Fruit fly (Drosophila melanogaster) ovary, adult (tissue): ENCODE measurements around the gene cact.

ENCODE experiments used
- CG17801 ChIP-seq: fragments of 200-800 bp; optimal IDR thresholded peaks from 2 replicates; lab custom pipeline; 2019; ENCODE audit warnings: missing biosample characterization, mild to moderate bottlenecking, missing genetic modification characterization, moderate library complexity; ENCODE audit not compliant: partially characterized antibody

The cact gene

DNA sequence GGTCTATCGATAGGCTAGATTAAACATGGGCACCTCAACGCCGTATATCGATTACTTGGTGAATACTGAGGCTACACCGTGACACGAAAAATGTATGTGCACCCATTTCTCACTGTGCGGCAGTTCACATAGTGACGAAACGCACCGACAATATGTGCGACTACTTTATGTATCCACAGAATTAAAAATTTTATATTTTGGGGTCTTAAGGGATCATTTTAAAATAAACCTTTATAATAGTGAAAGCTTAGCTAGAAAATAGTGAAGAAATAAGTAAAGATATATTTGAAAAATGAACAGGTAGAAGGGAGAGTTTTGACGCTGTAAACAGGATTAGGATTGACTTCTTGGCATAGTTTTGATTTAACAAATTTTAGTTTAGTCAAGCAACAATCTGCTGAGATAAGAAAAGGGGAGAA lies 3.1 kb upstream of the cact start, which contains the start of gene mRpL4:
Gene mRpL4, minus strand, starts transcription at position 31 of the 419 bp plus-strand sequence.
- TF ChIP-seq CG17801 = peak; percentile 23

DNA sequence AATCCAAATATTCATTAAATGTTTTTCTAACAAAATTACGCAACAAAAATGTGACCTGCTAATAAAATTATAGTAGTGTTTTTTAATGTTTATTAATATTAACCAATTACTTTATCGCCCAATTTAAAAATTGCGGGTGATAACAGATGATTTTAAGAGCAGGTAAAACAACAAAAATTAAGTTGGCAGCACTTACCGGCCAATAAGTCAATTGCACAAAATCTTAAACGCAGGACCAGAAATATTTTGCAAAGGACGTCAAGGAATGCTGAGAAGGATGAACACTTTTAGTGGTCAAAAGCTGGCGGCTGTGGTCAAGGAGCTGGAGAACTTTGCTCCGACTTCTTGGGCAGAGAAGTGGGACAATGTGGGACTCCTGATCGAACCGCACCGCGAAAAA lies 885 bp upstream of the cact start, which contains the start of gene CG4278:
Gene CG4278, plus strand, starts transcription at position 178 of the 400 bp plus-strand sequence.
- TF ChIP-seq CG17801 = no peak

DNA sequence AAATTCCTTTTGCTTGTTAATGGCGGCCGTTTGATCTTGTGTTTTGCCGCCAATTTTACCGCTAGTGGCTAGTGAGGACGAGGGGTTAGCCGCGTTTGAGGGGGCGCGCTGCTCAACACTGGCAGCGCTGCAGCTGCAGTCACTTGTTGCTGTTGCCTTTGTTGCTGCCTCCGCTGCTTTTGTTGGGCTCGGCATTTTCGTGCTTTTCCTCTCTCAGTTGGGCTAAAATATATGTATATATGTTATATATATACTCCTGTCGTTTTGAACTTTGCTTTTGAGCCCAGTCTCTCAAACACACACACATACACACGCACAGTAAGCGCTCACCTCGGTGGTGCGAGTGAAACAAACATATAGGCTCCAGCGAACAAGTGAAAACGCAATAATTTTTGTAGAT lies 1.2 kb downstream of the cact start:
- TF ChIP-seq CG17801 = no peak

DNA sequence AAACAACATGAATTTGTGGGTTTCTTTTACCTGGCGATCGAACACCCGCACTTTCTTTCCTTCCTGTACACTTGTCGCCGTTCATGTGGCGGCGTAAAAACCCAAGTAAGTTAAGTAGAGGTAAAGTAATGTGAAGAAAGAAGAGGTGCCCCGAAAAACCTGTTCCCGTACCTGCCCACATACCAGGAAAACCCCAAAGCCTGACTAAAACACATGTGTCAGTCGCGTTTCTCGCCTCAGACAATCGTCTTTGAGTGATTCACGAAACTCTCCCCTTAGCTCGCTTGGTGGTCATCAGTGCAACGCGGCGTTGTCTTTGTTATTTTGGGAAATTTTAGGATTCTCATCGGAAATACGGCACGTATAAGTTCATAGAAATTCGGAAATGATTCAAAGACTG lies 2.5 kb downstream of the cact start:
- no peak for TF ChIP-seq CG17801

DNA sequence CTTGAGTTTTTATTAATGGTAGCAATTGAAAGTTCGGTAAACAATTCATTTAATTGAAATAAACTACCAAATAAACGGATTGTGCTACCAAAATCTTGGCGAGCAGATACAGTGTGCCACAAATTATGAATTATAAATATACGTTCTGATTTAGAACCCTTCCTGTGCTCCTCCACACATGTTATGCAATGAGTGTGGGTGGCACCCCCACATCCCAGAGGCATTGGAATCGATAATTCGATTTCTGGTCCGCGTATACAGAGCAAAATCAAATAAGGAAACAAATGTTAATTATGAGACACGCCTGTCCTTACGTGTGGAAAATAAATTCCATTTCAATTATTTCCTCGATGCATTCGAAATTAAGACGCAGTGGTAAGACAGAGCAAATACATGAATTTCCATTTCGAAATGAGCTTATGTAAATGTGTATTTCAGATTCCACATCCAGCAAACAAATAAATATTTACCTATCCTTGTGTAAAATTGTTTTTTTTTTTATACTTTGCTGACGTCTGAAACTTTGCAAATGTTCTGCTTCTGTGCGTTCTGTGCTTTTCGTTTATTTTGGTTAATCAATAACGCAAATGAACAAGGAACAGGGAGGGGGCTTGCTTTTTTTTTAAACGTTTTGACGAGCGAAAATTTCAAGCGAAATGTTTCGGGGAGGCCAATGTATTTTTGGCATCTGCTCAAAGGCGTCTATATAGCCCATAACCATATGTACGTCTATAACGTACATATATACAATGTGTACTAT lies 4.0 kb downstream of the cact start:
- TF ChIP-seq CG17801 = no peak

DNA sequence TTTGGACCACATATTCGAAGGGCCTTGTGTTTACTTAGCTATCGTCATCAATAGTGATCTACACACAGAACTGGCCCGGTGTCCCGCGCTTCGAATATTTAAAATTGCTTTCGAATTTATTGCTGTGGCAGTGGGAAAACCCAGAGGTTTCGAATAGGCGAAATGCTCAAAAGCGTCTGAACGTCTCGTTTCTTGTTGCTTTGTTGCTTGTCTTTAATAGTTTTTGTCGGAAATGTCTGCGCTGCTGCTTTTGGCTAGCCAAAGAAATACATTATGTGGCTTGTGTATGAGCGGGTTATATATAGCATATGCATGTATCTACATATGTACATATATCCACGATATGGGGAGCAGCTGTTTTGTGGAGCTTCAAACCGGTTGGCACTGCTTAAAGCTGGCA lies 4.8 kb downstream of the cact start:
- TF ChIP-seq CG17801 = no peak

DNA sequence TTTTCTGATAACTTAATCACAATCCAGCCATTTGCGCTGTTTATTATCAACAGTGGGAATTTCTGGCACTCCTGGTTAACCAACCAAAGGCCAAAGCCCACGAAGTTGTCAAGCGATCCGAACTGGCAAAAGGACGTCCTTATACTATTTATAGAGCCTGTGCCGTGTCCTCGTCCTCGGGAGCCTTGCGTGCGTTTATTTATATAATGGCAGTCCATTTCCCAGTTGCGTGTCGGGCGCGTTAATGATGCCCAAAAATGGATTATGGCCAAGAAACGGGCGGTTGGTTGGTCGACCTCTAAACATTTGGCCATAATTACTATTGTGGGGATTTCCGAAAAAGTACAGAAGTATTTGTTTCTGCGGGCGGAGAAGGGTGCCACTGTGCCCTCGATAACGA lies 5.6 kb downstream of the cact start:
- no peak for TF ChIP-seq CG17801

DNA sequence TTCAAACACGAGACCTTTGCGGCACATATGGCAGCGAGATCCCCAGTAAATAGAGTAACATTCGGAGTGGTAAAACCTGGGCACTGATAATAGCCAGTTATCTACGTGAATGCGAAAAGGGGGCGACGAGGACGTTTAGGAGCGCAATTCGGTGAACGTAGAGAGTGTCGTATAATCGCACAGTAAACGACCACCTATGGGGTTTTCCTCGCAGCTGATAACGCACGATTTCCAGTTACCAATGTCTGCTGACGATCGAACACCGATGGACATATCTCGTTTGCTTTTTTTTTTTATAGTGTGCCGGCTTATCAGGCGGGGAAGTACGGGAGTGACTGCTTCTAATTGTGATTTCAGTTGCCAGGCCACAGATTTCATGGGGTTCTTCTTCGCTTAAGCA lies 6.3 kb downstream of the cact start:
- no peak for TF ChIP-seq CG17801

DNA sequence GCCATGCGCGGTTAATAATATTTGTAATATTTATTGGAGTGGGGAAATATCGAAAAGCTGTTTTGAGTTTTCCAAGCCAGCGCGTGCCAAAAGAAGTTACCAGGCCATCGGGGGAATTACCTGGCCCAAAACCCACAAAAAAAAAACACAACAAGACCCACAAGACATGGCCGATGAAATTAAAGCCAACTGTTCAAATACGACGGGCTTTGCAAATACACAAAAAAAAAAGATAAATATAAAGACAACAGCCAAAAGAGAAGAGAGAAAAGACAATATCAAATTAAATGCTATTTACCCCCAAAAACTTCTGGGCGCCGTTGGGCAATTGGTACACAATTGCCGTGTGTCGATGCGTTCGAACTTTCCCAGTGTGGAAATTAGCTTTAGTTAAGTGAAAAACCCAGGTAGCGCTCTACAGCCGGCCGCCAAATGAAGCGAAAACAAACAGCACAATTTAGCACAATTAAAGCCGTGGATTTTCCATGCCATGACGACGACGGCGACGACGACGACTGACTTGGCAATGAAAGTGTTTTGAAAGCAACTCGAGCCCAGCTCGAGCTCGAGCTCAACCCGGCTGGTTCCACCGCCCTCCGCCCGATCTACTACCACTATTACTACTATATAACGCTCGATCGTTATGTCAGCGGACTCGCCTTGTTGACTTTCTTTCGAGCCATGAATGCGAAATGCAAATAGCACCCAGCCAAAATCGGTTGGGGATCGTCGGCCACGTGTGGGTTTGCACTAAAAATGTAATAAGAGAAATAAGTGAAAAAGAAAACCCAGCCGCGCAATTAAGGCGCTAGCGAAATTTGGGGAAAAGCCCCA lies 8.0 kb downstream of the cact start:
- no peak for TF ChIP-seq CG17801

DNA sequence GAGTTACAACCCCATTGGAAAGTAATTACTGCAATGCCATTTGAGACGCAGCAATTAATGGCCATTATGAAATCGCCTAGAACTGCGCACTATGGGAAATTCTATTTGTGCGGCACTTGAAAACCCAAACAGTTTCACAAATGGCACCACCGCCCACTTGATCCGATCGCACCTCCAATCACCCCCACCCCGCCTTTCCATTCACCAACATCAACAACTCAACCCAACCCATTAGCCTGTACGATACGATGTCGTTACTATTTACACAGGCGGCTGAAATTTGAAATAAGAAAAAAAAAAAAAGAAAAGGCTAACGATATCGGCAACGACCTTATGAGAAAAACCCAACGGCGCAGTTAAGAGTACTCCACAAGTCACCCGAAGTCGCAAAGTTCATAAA lies 8.9 kb downstream of the cact start:
- TF ChIP-seq CG17801 = no peak

DNA sequence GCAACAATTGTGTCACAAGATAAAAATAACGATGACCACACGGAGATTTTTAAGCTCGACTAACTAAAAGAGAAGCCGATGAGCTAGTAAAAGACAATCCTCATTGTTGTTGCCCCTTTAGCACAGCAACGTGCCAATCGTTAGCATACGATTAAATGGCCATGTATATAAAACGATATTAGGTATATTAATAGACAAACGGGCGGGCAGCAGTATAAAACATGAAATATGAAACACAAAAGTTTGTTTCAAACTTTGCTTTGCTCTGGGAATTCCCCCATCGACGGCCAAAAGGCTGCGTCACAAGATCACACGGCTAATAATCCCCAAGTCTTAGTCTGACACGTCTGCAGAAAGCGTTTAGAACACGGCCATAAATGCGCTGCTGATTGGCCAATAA lies 9.6 kb downstream of the cact start:
- no peak for TF ChIP-seq CG17801

DNA sequence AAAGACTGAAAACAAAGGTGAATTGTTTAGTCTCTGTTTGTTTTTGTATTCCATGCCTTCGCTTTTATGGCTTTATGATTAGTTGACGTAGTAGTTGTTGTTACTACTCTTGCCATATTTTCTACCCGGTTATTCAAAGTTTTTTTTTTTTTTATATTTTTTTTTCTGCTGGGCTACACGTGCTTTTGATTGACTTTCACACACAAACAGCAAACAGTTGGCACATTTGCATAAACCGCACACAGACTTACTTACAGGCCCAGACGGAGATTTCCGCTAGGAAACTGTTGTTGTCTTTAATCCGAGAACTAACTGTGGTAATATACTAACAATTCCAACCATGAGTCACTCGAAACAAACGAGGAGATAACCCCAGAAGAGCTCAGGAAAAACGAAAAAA lies 10.2 kb downstream of the cact start:
- TF ChIP-seq CG17801 = no peak

DNA sequence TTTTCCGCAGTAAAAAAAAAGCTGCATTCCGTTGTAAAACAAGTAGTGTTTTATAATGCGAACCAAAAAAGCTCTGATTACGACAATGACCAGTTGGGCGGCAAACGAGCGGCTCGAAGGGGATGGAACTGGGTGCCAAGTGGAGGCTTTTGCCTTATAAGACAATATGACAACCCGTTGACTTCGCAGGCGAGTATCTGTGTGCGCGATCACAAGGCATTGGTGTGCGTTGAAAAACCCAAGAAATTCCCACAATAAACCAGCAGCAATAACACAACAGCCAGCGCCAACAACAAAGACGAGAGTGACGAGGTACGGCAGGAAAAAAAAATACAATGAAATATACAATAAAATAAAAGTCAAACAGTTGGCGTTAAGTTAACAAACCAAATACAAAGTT lies 11.0 kb downstream of the cact start:
- peak; percentile 71 for TF ChIP-seq CG17801

DNA sequence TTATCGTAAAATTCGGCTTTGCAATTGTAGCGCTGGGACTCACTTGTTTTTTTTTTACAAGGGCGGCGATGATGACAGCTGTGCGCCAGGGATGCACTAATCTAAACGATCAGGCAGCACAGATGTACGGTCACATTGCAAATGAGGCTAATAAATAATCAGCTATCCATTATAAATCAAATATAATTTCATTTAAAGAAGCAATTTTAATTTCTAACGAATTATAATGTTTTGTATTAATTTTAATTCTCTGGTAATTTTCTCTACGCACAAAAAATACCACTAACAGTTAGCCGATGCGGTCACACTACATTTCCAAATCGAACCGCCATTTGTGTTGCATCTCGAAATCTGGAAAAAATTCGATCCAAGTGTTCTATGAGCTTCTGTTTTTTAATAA lies 15.4 kb downstream of the cact start, which contains the start of the genes cni and fzy:
Gene cni, minus strand, starts transcription at position 79 of the 400 bp plus-strand sequence.
Gene fzy, plus strand, starts transcription at position 309 of the 400 bp plus-strand sequence.
- peak; percentile 23 for TF ChIP-seq CG17801

DNA sequence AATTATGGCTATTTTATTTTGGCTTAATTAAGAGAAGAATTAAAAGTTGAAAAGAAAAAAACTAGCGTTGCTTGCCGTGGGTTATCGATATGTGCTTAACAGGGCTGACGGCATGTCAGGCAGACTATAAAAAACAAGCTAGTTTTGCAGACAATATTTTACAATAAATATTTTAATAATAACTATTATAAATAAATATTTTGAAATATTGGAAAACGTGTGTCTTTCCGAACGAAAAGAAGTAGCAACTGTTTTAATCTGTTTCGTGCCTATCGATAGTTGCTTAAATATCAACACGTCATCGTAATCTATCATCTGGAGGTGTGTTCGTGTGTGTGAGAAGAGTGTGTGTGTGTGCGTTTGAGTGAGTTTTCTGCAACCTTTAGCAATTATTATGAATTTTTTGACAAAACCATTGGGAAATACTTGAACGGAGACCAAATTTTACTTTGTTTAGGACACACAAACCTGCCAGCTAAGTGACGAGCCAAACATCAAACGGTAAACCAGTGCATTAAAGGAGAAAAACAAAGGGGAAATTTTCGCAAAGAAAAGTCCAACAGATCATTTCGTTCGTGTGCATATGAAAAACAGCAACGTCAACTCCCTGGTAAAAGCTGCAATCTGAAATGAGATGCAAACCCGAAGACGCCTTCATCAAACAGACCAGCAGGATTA lies 18.8 kb downstream of the cact start, which contains the start of the genes CG5861 and Syx5:
Gene CG5861, minus strand, starts transcription at position 273 of the 678 bp plus-strand sequence.
Gene Syx5, plus strand, starts transcription at position 321 of the 678 bp plus-strand sequence.
- peak; percentile 84 for TF ChIP-seq CG17801

DNA sequence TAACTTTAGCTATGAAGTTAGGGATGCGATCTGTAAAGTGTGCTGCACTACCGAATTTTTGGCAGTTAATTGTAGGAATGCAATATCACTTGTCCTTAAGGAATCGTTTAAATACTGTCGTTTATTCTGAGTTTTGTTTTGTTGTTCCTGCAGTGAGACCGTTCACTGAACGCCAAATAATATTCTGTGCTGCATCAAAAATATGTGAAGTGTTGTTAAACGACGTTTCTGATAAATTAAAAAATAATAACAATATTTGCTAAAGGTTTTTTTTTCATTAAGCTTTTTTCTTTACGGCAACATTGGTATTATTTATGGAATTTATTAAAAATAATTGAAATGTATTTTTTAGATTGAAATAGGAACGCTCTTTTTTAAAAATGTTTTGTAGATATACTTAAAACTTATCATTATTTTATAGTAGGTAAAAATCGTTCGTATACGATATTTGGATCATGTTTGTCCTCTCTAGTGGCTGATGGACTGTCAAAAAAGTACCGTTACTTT lies 23.2 kb downstream of the cact start, which contains the start of gene GMF:
Gene GMF, minus strand, starts transcription at position 182 of the 507 bp plus-strand sequence.
- peak; percentile 51 for TF ChIP-seq CG17801
